Fruit fly (Drosophila melanogaster) whole organism, pupa: ENCODE results near the gene CG5126.
A peak's percentile ranks its signal among the peaks of the same experiment; 100 is the strongest.

Source experiments
- CG10348 ChIP-seq: fragments of 200-800 bp; sonication (Bioruptor generic); IDR thresholded peaks from 2 replicates; pipeline ENCODE4 v1.3.6; 2022; ENCODE audit warnings: missing biosample characterization, missing genetic modification characterization
- CG12605 ChIP-seq: fragments of 200-800 bp; sonication (Bioruptor generic); IDR thresholded peaks from 2 replicates; pipeline ENCODE4 v1.3.6; 2022; ENCODE audit warnings: missing biosample characterization, missing genetic modification characterization
- CG13204 ChIP-seq: fragments of 200-800 bp; sonication (Bioruptor generic); optimal IDR thresholded peaks from 2 replicates; lab custom pipeline; 2018; ENCODE audit warnings: missing biosample characterization, mild to moderate bottlenecking, missing genetic modification characterization, moderate library complexity
- CG14655 ChIP-seq: fragments of 200-800 bp; sonication (Bioruptor generic); optimal IDR thresholded peaks from 3 replicates; lab custom pipeline; 2017; ENCODE audit warnings: mild to moderate bottlenecking, missing biosample characterization, missing genetic modification reagents, missing genetic modification characterization
- CG15710 ChIP-seq: fragments of 200-800 bp; sonication (Bioruptor generic); optimal IDR thresholded peaks from 2 replicates; lab custom pipeline; 2018; ENCODE audit warnings: missing biosample characterization, mild to moderate bottlenecking, missing genetic modification characterization, moderate library complexity
- CG17806 ChIP-seq: fragments of 200-800 bp; sonication (Bioruptor generic); optimal IDR thresholded peaks from 2 replicates; lab custom pipeline; 2018; ENCODE audit warnings: missing biosample characterization, mild to moderate bottlenecking, missing genetic modification characterization, moderate library complexity
- CG32121 ChIP-seq: fragments of 200-800 bp; sonication (Bioruptor generic); IDR thresholded peaks from 2 replicates; pipeline ENCODE4 v1.3.6; 2022; ENCODE audit warnings: missing biosample characterization, missing genetic modification characterization
- CG34367 ChIP-seq: fragments of 200-800 bp; sonication (Bioruptor generic); optimal IDR thresholded peaks from 2 replicates; lab custom pipeline; 2018; ENCODE audit warnings: missing biosample characterization, mild to moderate bottlenecking, missing genetic modification characterization
- CG4496 ChIP-seq: fragments of 200-800 bp; sonication (Bioruptor generic); IDR thresholded peaks from 3 replicates; pipeline ENCODE4 v1.3.6; 2022; ENCODE audit warnings: missing biosample characterization, missing genetic modification characterization
- CG8159 ChIP-seq: fragments of 200-800 bp; sonication (Bioruptor generic); optimal IDR thresholded peaks from 3 replicates; lab custom pipeline; 2018; ENCODE audit warnings: missing biosample characterization, mild to moderate bottlenecking, missing genetic modification characterization, moderate library complexity
- CG8301 ChIP-seq: fragments of 200-800 bp; sonication (Bioruptor generic); optimal IDR thresholded peaks from 2 replicates; lab custom pipeline; 2018; ENCODE audit warnings: missing biosample characterization, mild to moderate bottlenecking, missing genetic modification characterization
- CG9948 ChIP-seq: fragments of 200-800 bp; sonication (Bioruptor generic); optimal IDR thresholded peaks from 2 replicates; lab custom pipeline; 2018; ENCODE audit warnings: missing biosample characterization, mild to moderate bottlenecking, missing genetic modification characterization, moderate library complexity
- D1 ChIP-seq: fragments of 200-800 bp; sonication (Bioruptor generic); optimal IDR thresholded peaks from 2 replicates; lab custom pipeline; 2018; ENCODE audit warnings: missing biosample characterization, mild to moderate bottlenecking, missing genetic modification characterization, moderate library complexity
- EcR ChIP-seq: fragments of 200-800 bp; sonication (Bioruptor generic); optimal IDR thresholded peaks from 3 replicates; lab custom pipeline; 2019; ENCODE audit warnings: missing biosample characterization, missing genetic modification characterization, mild to moderate bottlenecking, moderate library complexity, missing genetic modification reagents
- Ets98B ChIP-seq: fragments of 200-800 bp; sonication (Bioruptor generic); IDR thresholded peaks from 2 replicates; pipeline ENCODE4 v1.3.6; 2022; ENCODE audit warnings: missing biosample characterization, missing genetic modification characterization
- Pif1A ChIP-seq: fragments of 200-800 bp; sonication (Bioruptor generic); optimal IDR thresholded peaks from 3 replicates; lab custom pipeline; 2016; ENCODE audit warnings: missing biosample characterization, missing genetic modification characterization
- Pif1B ChIP-seq: fragments of 200-800 bp; sonication (Bioruptor generic); optimal IDR thresholded peaks from 3 replicates; lab custom pipeline; 2016; ENCODE audit warnings: missing biosample characterization, missing genetic modification characterization
- Snoo ChIP-seq: fragments of 200-800 bp; sonication (Bioruptor generic); optimal IDR thresholded peaks from 3 replicates; lab custom pipeline; 2017; ENCODE audit warnings: missing biosample characterization, mild to moderate bottlenecking, missing genetic modification characterization, inconsistent platforms
- fd96Ca ChIP-seq: fragments of 200-800 bp; sonication (Bioruptor generic); IDR thresholded peaks from 3 replicates; pipeline ENCODE4 v1.3.6; 2022; ENCODE audit warnings: missing biosample characterization, missing genetic modification characterization
- gl ChIP-seq: fragments of 200-800 bp; sonication (Bioruptor generic); optimal IDR thresholded peaks from 2 replicates; lab custom pipeline; 2018; ENCODE audit warnings: missing biosample characterization, mild to moderate bottlenecking, missing genetic modification characterization
- rn ChIP-seq: fragments of 200-800 bp; sonication (Bioruptor generic); IDR thresholded peaks from 2 replicates; pipeline ENCODE4 v1.3.6; 2022; ENCODE audit warnings: missing biosample characterization, missing genetic modification characterization

Gene CG5126

DNA sequence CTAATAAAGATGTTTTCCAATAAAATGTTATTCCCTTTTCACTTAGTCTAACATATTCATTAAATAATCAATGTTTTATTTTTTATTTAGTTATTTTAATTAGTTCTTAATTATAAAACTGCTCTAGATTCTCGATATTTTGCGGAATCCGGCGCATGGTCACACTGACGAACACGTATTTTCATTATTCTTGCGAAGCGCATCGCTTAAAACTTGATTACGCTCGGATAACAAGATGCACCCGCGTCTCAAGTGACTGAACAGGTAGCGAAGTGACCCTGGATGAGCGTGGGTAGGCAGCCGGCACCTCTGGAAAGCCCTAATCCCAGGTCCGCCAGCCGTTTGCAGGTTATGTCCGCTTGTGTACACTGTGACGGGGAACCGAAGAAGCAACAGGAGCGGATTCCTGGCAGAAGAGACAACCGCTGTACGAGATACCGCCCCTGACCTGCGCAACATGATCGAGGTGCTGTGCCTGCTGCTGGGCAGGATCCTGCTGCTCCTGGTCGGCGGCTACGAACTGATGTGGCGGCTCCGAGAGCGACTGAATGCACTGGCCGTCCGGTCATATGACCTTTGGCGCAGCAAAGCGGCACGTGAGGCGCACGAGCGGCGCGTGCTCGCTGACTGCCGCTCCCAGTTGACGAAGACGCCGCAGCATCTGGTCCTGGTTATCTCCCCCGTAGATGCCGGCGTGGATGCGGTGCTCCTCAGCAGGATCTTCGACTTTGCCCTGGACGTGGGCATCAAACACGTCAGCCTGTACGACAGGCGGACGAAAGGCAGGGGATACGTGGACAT, 25.1 kb downstream of the CG5126 start, which contains the start of gene Tango14:
Gene Tango14 (plus strand): TSS at position 143 of the 801 bp plus-strand sequence.
- no peak for TF ChIP-seq Pif1A (GFP tag; lab: Kevin White, UChicago)
- TF ChIP-seq fd96Ca (GFP tag; lab: Robert Waterston, UW) = 0 out of 3 replicates have a peak, but pooled peaks have one; percentile 38
- TF ChIP-seq CG4496 = 0 out of 3 replicates have a peak, but pooled peaks have one; percentile 42
- no peak for TF ChIP-seq D1 (tag; lab: Kevin White, UChicago)

dm6 chr2L:1157679-1158518, 25.9 kb downstream of the CG5126 start, which contains the start of gene capt:
capt (minus strand) TSS chr2L:1158262.
- TF ChIP-seq gl (tag; lab: Kevin White, UChicago) (no peak), CG15710 (tag; lab: Kevin White, UChicago) (peak; percentile 48), Ets98B (peak; percentile 7; the same call in 1 of the 2 replicates), EcR (GFP tag; lab: Kevin White, UChicago) (peak; percentile 82), CG14655 (no peak), CG8159 (tag; lab: Kevin White, UChicago) (peak; percentile 53), CG17806 (tag; lab: Kevin White, UChicago) (peak; percentile 20), CG32121 (GFP tag; lab: Robert Waterston, UW) (peak; percentile 26; the same call in 1 of the 2 replicates), CG8301 (tag; lab: Kevin White, UChicago) (peak; percentile 15), CG9948 (tag; lab: Kevin White, UChicago) (peak; percentile 23), CG34367 (tag; lab: Kevin White, UChicago) (no peak), CG13204 (no peak)

DNA sequence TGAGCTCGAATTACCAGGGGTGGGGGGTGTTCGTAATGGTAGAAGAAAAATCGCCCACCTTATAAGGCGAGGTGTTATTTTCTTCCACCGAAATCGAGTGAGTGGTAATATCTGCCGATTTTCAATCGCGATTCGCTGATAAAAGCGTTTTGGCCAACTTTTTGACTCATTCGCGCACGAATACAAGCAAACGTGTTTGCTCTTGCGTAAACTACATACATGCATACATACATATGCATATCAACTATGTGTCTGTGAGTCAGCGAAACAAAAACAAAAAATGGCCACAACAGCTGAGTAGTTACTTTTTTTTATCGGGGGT, 26.5 kb downstream of the CG5126 start:
- no peak for TF ChIP-seq CG10348 (GFP tag; lab: Robert Waterston, UW)
- no peak for TF ChIP-seq CG8159 (tag; lab: Kevin White, UChicago)
- TF ChIP-seq CG15710 (tag; lab: Kevin White, UChicago) = peak; percentile 5

DNA sequence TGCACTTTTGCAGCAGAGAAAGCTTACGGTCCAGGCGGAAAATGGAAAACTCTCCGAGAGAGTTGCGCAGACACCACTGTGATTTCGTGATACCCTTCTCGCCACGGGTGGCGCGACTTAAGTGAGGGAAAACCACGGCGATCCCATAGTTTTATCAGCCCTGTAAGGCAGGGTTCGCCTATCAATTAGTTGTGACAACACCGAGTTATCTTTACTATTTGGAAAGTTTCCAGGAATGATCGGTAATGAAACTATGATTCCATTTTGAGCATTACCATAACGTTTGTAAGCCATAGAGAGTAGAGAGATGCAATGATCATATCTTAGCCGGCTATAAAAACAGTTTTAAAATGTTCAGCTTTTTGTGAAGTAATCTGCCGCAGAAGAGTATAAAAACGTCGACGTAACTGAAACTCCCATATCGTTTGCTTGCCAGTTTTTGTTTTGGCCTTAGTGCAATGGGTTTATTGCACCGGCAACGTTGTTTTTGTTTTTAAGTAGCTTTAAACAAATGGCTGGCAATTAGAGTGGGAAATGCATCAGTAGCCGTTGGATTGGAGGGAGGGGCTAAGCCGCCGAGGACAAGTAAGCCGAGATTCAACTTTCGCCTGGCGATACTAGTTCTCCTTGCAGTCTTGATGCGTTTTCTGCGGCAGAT, 27.1 kb downstream of the CG5126 start:
- no peak for TF ChIP-seq Pif1B (GFP tag; lab: Kevin White, UChicago)
- no peak for TF ChIP-seq D1 (tag; lab: Kevin White, UChicago)
- no peak for TF ChIP-seq CG8301 (tag; lab: Kevin White, UChicago)
- no peak for TF ChIP-seq EcR (GFP tag; lab: Kevin White, UChicago)
- no peak for TF ChIP-seq CG9948 (tag; lab: Kevin White, UChicago)
- TF ChIP-seq Pif1A (GFP tag; lab: Kevin White, UChicago) = no peak
- no peak for TF ChIP-seq CG34367 (tag; lab: Kevin White, UChicago)
- no peak for TF ChIP-seq Snoo (tag; lab: Kevin White, UChicago)
- TF ChIP-seq CG10348 (GFP tag; lab: Robert Waterston, UW) = no peak
- no peak for TF ChIP-seq CG4496
- TF ChIP-seq CG13204 = no peak
- no peak for TF ChIP-seq rn (GFP tag; lab: Robert Waterston, UW)
- TF ChIP-seq CG17806 (tag; lab: Kevin White, UChicago) = no peak
- no peak for TF ChIP-seq CG8159 (tag; lab: Kevin White, UChicago)
- TF ChIP-seq CG12605 = no peak
- no peak for TF ChIP-seq CG15710 (tag; lab: Kevin White, UChicago)
- no peak for TF ChIP-seq Ets98B
- no peak for TF ChIP-seq CG14655
- no peak for TF ChIP-seq fd96Ca (GFP tag; lab: Robert Waterston, UW)
- no peak for TF ChIP-seq CG32121 (GFP tag; lab: Robert Waterston, UW)

DNA sequence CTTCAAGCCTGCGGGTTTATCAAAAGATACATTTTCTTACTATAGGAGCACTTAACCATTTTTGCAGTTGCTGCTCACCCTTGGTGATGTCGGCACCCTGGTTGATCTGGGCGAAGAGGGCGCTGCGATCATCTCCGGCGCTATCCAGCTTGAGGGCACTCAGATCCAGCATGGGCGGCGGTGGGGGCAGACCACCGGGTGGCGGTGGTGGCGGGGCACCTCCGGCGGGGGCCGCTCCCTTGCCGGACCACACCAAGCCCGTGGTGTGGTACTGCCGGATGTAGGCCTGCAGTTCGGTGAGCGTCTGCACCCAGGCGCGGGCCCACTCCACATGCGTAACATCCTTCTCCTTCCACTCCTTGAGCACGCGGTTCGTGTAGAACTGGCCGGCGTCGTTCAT, 31.1 kb downstream of the CG5126 start:
- TF ChIP-seq Pif1B (GFP tag; lab: Kevin White, UChicago) (no peak), CG12605 (no peak), CG13204 (no peak), CG32121 (GFP tag; lab: Robert Waterston, UW) (no peak), fd96Ca (GFP tag; lab: Robert Waterston, UW) (no peak), CG10348 (GFP tag; lab: Robert Waterston, UW) (no peak), gl (tag; lab: Kevin White, UChicago) (no peak)

- TF ChIP-seq CG10348 (GFP tag; lab: Robert Waterston, UW) (no peak), CG14655 (no peak), CG8159 (tag; lab: Kevin White, UChicago) (no peak), gl (tag; lab: Kevin White, UChicago) (no peak), rn (GFP tag; lab: Robert Waterston, UW) (no peak; the same call in 1 of the 2 replicates), EcR (GFP tag; lab: Kevin White, UChicago) (no peak), CG34367 (tag; lab: Kevin White, UChicago) (no peak), CG13204 (no peak), CG17806 (tag; lab: Kevin White, UChicago) (no peak), CG32121 (GFP tag; lab: Robert Waterston, UW) (peak; percentile 30; the same call in 1 of the 2 replicates), CG12605 (no peak), Snoo (tag; lab: Kevin White, UChicago) (no peak), CG15710 (tag; lab: Kevin White, UChicago) (peak; percentile 0), Ets98B (peak; percentile 51), Pif1B (GFP tag; lab: Kevin White, UChicago) (no peak), CG4496 (peak; percentile 69), Pif1A (GFP tag; lab: Kevin White, UChicago) (no peak), D1 (tag; lab: Kevin White, UChicago) (no peak), fd96Ca (GFP tag; lab: Robert Waterston, UW) (peak; percentile 47; the same call in 1 of the 3 replicates), CG8301 (tag; lab: Kevin White, UChicago) (no peak)
These were observed 33.3 kb downstream of the CG5126 start, which contains the start of the genes Tfb4 and Vps29 for dm6 chr2L:1150554-1150953. Tfb4 (minus strand) TSS chr2L:1150677. Vps29 (plus strand) TSS chr2L:1150766.
